Worm (Caenorhabditis elegans) whole organism, L4/young adult: ENCODE data around the gene F59B10.2.

Experiments used
- W03F9.2 ChIP-seq: fragments of 150-350 bp; optimal IDR thresholded peaks from 2 replicates; lab custom pipeline; 2014; ENCODE audit warnings: missing biosample characterization, missing genetic modification characterization
- dao-5 ChIP-seq: sonication (generic microtip); optimal IDR thresholded peaks from 2 replicates; lab custom pipeline; 2016; ENCODE audit warnings: missing genotype, missing genetic modification characterization, moderate library complexity, missing compliant biosample characterization
- him-1 ChIP-seq: sonication (generic microtip); optimal IDR thresholded peaks from 2 replicates; lab custom pipeline; 2016; ENCODE audit warnings: missing genotype, missing genetic modification reagents, missing genetic modification characterization, missing compliant biosample characterization

ce11 chrII:10527649-10528134 lies 18.0 kb upstream of the F59B10.2 start, which contains the start of gene mab-10:
- TF ChIP-seq him-1 (tag; lab: Kevin White, UChicago) (peak; percentile 34), W03F9.2 (no peak), dao-5 (tag; lab: Kevin White, UChicago) (no peak)
